Worm (Caenorhabditis elegans): Measurements from ENCODE around the gene F16B4.6.

- TF ChIP-seq snpc-4 (tag; optimal IDR thresholded peaks at IDR 0.05) (no peak), aly-2 (tag; optimal IDR thresholded peaks at IDR 0.05) (no peak), elt-1 (tag; optimal IDR thresholded peaks at IDR 0.05) (no peak), pqm-1 (tag; optimal IDR thresholded peaks at IDR 0.05) (no peak), nhr-28 (tag; optimal IDR thresholded peaks at IDR 0.05) (no peak), lin-15B (tag; optimal IDR thresholded peaks at IDR 0.05) (no peak), ceh-82 (tag; optimal IDR thresholded peaks at IDR 0.05) (no peak), elt-3 (tag; optimal IDR thresholded peaks at IDR 0.05) (no peak), unc-39 (tag; optimal IDR thresholded peaks at IDR 0.05) (no peak)
These were observed 33.5 kb downstream of the F16B4.6 start for ce11 chrV:1620537-1620936.

Data from whole organism, L3 larva.